Worm (Caenorhabditis elegans): ENCODE results near the gene F59C12.3.
A peak's percentile ranks its signal among the peaks of the same experiment; 100 is the strongest.

F59C12.3 gene

DNA sequence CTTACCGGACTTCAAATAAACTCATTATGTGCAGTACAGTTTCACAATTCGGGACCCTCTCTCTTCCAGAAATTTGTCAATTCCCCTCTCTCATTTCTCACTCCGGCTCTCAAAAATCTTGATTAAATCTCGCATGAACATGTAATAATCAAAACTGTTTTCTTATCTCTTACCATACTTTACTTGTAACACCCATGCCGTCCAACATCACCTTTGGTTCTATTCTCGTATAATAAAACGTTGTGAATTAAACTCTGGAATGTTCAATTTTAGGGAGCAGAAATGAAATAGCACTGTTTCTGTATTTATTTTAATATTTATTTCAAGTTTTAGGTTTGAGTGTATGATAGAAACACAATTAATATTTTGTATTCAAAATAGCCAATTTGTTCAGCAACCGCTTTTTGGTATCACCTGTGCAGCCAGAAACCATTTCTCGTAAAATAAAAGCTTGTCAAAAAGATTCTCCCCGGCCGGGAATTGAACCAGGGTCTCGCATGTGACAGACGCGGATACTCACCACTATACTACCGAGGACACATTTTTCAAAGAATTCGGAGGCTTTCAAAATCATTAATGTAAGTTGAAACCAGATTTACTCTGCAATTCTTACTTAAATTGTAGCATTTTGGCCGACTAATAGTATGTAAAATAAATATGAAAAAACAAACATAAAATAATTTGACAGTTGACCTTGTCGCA lies 8.3 kb upstream of the F59C12.3 start:
- TF ChIP-seq ztf-23 (GFP tag; IDR thresholded peaks at IDR 0.05) (no peak), cog-1 (tag; optimal IDR thresholded peaks at IDR 0.05) (no peak), flt-1 (GFP tag; IDR thresholded peaks at IDR 0.05) (no peak), T22C8.4 (GFP tag; IDR thresholded peaks at IDR 0.05) (no peak), ztf-29 (GFP tag; IDR thresholded peaks at IDR 0.05) (no peak), med-1 (GFP tag; optimal IDR thresholded peaks at IDR 0.05; ENCODE audit: insufficient read depth) (no peak), tab-1 (GFP tag; IDR thresholded peaks at IDR 0.05) (no peak), ref-1 (GFP tag; conservative IDR thresholded peaks at IDR 0.05) (no peak), klf-2 (GFP tag; conservative IDR thresholded peaks at IDR 0.05) (no peak)

DNA sequence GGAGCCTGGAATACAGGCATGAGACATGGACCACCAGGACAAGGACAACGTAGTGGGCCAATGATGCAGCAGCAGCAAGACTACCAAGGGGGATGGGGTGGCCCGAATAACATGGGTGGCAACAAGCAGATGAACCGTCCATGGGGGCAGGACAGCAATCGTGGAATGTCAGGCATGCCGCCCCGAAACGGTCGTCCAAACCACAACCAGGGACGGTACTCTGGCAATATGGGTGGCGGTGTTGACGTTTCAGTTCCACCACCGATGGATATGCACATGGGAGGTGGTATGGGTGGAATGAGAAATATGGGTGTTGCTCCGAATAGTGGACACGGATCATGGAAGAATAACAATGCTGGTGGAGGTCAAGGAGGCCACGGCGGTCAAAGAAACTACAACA lies 4.8 kb upstream of the F59C12.3 start:
- TF ChIP-seq tab-1 (GFP tag; IDR thresholded peaks at IDR 0.05) = no peak
- no peak for TF ChIP-seq klf-2 (GFP tag; conservative IDR thresholded peaks at IDR 0.05)
- no peak for TF ChIP-seq ztf-29 (GFP tag; IDR thresholded peaks at IDR 0.05)
- 0 out of 2 replicates have a peak, but pooled peaks have one; percentile 11 for TF ChIP-seq ref-1 (GFP tag; conservative IDR thresholded peaks at IDR 0.05)

DNA sequence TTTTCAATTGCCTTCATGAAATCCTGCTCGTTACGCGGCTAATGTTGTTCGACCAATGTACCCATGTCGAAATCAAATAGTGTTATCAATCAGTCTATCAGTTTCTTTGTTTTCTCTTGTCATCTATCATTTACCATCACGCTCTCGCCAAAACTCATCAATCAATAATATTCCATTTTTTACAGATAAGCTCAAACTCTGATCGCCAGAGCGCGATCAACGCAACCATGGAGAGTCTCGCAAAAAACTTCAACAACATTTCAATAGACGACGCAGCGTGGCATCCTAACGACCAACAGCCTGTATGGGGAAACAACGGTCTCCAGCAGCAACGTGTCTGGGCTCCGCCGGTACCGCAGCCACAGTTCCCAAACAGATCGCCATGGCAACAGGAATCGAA lies 3.9 kb upstream of the F59C12.3 start, which contains the start of gene ain-1:
Gene ain-1 (plus strand): TSS at position 186 of the 400 bp plus-strand sequence.
- TF ChIP-seq tab-1 (GFP tag; IDR thresholded peaks at IDR 0.05) = no peak
- no peak for TF ChIP-seq cog-1 (tag; optimal IDR thresholded peaks at IDR 0.05)
- TF ChIP-seq klf-2 (GFP tag; conservative IDR thresholded peaks at IDR 0.05) = no peak
- TF ChIP-seq ztf-29 (GFP tag; IDR thresholded peaks at IDR 0.05) = no peak
- TF ChIP-seq flt-1 (GFP tag; IDR thresholded peaks at IDR 0.05) = no peak
- TF ChIP-seq T22C8.4 (GFP tag; IDR thresholded peaks at IDR 0.05) = no peak
- no peak for TF ChIP-seq ztf-23 (GFP tag; IDR thresholded peaks at IDR 0.05)
- no peak for TF ChIP-seq ref-1 (GFP tag; conservative IDR thresholded peaks at IDR 0.05)
- TF ChIP-seq med-1 (GFP tag; optimal IDR thresholded peaks at IDR 0.05; ENCODE audit: insufficient read depth) = no peak

DNA sequence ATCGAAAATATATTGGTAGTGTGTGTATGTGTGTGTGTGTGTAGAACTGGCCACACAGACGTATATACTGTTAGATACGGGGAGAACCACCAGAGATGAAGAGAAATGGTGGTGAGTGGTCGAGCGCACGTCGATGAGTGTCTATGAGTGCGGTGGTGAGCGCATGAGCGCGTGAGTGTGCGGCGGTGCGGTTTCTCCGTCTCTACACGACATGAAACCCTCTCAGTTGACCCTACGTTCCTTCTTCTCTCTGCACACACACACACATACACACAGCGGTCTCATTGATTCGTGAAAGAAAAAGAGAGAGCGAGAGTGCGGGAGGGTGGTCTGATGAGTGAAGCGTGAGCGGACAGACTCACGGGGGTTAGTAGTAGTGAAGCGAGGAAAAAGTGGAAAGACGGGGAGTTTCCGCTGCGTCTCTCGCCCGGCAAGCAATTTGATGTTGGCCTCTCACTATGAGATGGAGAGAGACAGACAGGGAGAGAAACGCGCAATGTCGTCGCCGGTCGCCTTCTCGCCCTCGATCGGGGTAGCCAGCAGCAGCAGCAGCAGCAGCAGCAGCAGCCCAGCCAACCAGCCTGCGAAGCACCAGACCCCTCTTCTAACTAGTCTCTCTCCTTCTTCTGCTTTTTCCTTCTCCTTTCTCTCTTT lies 3.1 kb upstream of the F59C12.3 start:
- TF ChIP-seq cog-1 (tag; optimal IDR thresholded peaks at IDR 0.05) (peak; percentile 96), ztf-29 (GFP tag; IDR thresholded peaks at IDR 0.05) (no peak; the same call in 1 of the 2 replicates), flt-1 (GFP tag; IDR thresholded peaks at IDR 0.05) (peak; percentile 76), tab-1 (GFP tag; IDR thresholded peaks at IDR 0.05) (peak; percentile 72; the same call in 1 of the 2 replicates), ref-1 (GFP tag; conservative IDR thresholded peaks at IDR 0.05) (peak; percentile 37)

DNA sequence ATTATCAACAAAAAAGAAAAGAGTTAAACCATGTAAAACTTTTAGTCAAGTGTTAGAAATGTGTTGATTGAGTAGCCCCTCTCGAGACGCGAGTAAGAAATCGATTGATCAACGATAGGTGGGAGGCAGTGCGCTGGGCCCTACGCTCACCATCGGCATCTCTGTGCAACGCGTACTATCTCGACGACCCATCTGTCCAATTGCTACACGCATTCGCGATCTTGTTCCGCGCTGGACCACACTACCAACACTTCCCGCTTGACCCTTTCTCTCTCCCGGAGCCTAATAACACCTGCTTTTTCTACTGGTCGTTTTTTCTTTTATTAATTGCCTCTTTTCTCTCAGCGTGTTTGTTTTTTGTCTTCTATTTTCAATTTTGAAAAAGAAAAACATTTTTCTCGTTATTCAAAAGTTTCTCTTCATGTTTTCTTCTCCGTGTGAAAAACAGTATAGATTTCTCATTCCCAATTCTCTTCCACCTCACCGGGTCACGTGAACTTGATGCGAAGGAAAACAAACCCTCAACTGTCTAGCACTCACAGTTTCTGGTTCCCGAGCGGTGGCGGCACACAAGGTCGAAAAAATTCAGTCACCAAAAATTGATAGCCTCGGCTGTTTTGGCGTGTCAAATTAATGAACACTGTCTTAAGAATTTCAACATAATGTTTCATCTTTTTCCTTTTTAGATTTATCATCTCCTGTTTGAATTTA lies 2.2 kb upstream of the F59C12.3 start:
- no peak for TF ChIP-seq ztf-29 (GFP tag; IDR thresholded peaks at IDR 0.05)
- TF ChIP-seq klf-2 (GFP tag; conservative IDR thresholded peaks at IDR 0.05) = no peak
- peak; percentile 72 for TF ChIP-seq T22C8.4 (GFP tag; IDR thresholded peaks at IDR 0.05)
- 0 out of 2 replicates have a peak, but pooled peaks have one; percentile 21 for TF ChIP-seq ztf-23 (GFP tag; IDR thresholded peaks at IDR 0.05)
- no peak for TF ChIP-seq cog-1 (tag; optimal IDR thresholded peaks at IDR 0.05)
- TF ChIP-seq ref-1 (GFP tag; conservative IDR thresholded peaks at IDR 0.05) = no peak
- TF ChIP-seq tab-1 (GFP tag; IDR thresholded peaks at IDR 0.05) = no peak
- TF ChIP-seq med-1 (GFP tag; optimal IDR thresholded peaks at IDR 0.05; ENCODE audit: insufficient read depth) = no peak
- no peak for TF ChIP-seq flt-1 (GFP tag; IDR thresholded peaks at IDR 0.05)

DNA sequence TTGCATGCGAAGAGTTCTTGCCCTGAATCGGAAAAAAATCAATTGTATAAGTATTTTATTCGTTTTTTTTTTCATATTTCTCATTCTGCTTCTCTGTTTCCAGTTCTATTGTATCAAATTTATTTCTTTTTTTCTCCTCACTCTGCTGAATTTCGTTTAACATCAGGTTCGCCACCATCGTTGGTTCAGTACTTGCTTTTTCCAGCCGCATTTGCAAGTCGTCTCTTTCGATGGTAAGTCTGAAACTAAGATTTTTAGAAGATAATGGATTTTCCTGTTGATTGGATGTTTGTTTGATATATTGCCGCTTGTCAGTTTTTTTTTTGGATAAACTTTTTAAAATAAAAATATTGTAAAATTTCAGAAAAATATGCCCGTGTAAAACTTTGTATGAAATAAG lies 2.2 kb downstream of the F59C12.3 start:
- TF ChIP-seq tab-1 (GFP tag; IDR thresholded peaks at IDR 0.05) (no peak), cog-1 (tag; optimal IDR thresholded peaks at IDR 0.05) (no peak), flt-1 (GFP tag; IDR thresholded peaks at IDR 0.05) (no peak), T22C8.4 (GFP tag; IDR thresholded peaks at IDR 0.05) (no peak), med-1 (GFP tag; optimal IDR thresholded peaks at IDR 0.05; ENCODE audit: insufficient read depth) (no peak), ztf-23 (GFP tag; IDR thresholded peaks at IDR 0.05) (no peak), ztf-29 (GFP tag; IDR thresholded peaks at IDR 0.05) (no peak), klf-2 (GFP tag; conservative IDR thresholded peaks at IDR 0.05) (no peak), ref-1 (GFP tag; conservative IDR thresholded peaks at IDR 0.05) (no peak)

DNA sequence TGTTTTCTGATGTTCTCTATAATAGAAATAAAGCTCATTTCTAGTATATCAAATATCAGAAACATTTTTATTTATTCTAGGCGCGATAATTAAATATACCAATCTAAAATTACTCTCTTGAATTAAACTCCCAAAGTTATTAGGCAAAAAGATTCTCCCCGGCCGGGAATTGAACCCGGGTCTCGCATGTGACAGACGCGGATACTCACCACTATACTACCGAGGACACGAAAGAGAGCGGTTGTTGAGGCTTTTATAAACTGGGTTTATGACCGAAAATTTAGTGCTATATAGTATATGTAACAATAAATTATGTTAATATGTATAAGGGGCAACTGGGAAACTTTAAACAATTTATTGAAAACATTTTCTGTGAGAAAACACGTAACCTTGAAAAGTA lies 4.8 kb downstream of the F59C12.3 start:
- peak; percentile 51; the same call in 1 of the 2 replicates for TF ChIP-seq T22C8.4 (GFP tag; IDR thresholded peaks at IDR 0.05)
- TF ChIP-seq cog-1 (tag; optimal IDR thresholded peaks at IDR 0.05) = peak; percentile 39
- peak; percentile 84 for TF ChIP-seq flt-1 (GFP tag; IDR thresholded peaks at IDR 0.05)
- TF ChIP-seq ztf-29 (GFP tag; IDR thresholded peaks at IDR 0.05) = peak; percentile 77
- peak; percentile 59 for TF ChIP-seq ref-1 (GFP tag; conservative IDR thresholded peaks at IDR 0.05)
- TF ChIP-seq ztf-23 (GFP tag; IDR thresholded peaks at IDR 0.05) = peak; percentile 89
- peak; percentile 50 for TF ChIP-seq med-1 (GFP tag; optimal IDR thresholded peaks at IDR 0.05; ENCODE audit: insufficient read depth)
- TF ChIP-seq tab-1 (GFP tag; IDR thresholded peaks at IDR 0.05) = peak; percentile 77
- peak; percentile 78; the same call in 1 of the 2 replicates for TF ChIP-seq klf-2 (GFP tag; conservative IDR thresholded peaks at IDR 0.05)

DNA sequence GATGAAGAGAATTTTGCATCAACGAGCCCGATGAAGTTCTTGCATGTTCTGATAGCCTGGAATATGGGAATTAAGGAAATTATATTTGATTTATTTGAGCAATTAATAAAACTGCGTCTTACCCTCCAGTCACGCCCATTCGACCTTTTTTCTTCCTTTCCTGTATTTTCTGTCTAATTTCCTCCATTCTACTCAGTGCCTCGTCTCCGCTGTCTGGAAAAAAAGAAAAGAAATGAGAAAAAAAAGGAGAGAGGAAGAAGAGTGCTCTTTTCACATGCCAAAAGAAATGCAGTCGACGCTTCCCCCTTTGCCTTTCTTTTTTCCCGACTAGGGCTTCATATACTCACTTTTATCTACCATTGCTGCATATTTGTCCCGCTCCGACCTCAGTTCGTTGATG lies 5.2 kb downstream of the F59C12.3 start:
- no peak for TF ChIP-seq T22C8.4 (GFP tag; IDR thresholded peaks at IDR 0.05)
- TF ChIP-seq ref-1 (GFP tag; conservative IDR thresholded peaks at IDR 0.05) = no peak

DNA sequence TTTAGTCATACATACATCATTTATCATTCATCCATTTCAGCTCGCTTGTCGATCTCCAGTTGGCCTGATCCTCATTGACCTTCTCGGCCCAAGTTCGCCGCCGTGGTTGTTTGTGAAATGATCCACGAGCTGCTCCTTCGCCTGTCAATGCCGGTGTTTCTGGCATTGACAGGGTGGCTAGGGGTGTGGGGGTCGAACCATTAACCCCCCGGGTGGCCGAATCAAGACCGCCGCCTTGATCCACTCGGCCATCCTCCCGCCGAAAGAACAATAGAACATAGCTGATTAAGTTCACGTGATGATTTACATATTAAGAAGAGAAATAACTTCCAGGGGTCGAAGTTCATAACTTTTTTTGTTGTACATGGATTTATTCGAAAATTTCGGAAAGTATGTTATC lies 6.9 kb downstream of the F59C12.3 start, which contains the start of gene F59C12.4:
Gene F59C12.4 (minus strand): TSS at position 166 of the 400 bp plus-strand sequence.
- peak; percentile 9 for TF ChIP-seq cog-1 (tag; optimal IDR thresholded peaks at IDR 0.05)
- peak; percentile 56 for TF ChIP-seq ref-1 (GFP tag; conservative IDR thresholded peaks at IDR 0.05)
- TF ChIP-seq flt-1 (GFP tag; IDR thresholded peaks at IDR 0.05) = peak; percentile 87
- peak; percentile 75 for TF ChIP-seq tab-1 (GFP tag; IDR thresholded peaks at IDR 0.05)
- TF ChIP-seq ztf-23 (GFP tag; IDR thresholded peaks at IDR 0.05) = peak; percentile 79
- no peak for TF ChIP-seq klf-2 (GFP tag; conservative IDR thresholded peaks at IDR 0.05)
- no peak for TF ChIP-seq med-1 (GFP tag; optimal IDR thresholded peaks at IDR 0.05; ENCODE audit: insufficient read depth)
- TF ChIP-seq T22C8.4 (GFP tag; IDR thresholded peaks at IDR 0.05) = peak; percentile 36; the same call in 1 of the 2 replicates
- no peak for TF ChIP-seq ztf-29 (GFP tag; IDR thresholded peaks at IDR 0.05)
